Fruit fly (Drosophila melanogaster): ENCODE results near the gene CG34247.

DNA sequence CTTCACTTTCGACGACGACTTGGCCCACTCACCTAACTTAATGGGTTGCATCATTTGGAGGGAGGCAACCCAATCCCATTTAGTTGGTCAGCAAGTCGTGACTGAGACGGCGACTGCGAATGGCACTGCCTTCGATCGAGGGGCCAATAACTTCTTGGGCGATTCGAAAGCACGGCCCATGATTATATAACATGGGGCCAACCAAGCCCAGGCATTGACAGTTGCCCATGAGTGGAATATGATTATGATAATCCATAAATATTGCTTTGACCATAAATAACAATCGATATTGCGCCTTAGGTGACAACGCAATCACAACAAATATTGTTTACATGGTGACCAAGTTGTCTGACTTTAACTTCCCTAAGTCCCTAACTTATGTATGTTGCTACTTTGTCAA is 22.4 kb upstream of the CG34247 start, which contains the start of gene CG13048:
- TF ChIP-seq Gug (GFP tag; IDR thresholded peaks at IDR 0.05): no peak
- no peak for TF ChIP-seq CG7745 (tag; optimal IDR thresholded peaks at IDR 0.05)
- no peak for TF ChIP-seq CG7357 (GFP tag; IDR thresholded peaks at IDR 0.05)
- no peak for TF ChIP-seq CG17802 (tag; optimal IDR thresholded peaks at IDR 0.05)
- no peak for TF ChIP-seq chif (GFP tag; optimal IDR thresholded peaks at IDR 0.05)
- no peak for TF ChIP-seq CG4707 (GFP tag; optimal IDR thresholded peaks at IDR 0.05)
- no peak for TF ChIP-seq CG2116 (GFP tag; optimal IDR thresholded peaks at IDR 0.05)
- no peak for TF ChIP-seq CG18619 (GFP tag; optimal IDR thresholded peaks at IDR 0.05)
